Fruit fly (Drosophila melanogaster) whole organism, embryonic: ENCODE results near the gene CG15019.

Experiments
- BEAF-32 ChIP-seq: fragments of 200-800 bp; sonication (Bioruptor generic); optimal IDR thresholded peaks from 3 replicates; lab custom pipeline; 2017; ENCODE audit warnings: missing biosample characterization, missing genetic modification characterization, mild to moderate bottlenecking, moderate library complexity, missing genetic modification reagents
- Bgb ChIP-seq: fragments of 200-800 bp; sonication (Bioruptor generic); IDR thresholded peaks from 2 replicates; pipeline ENCODE4 v1.3.6; 2022; ENCODE audit warnings: missing biosample characterization, missing genetic modification characterization; ENCODE audit not compliant: partially characterized antibody
- CG10979 ChIP-seq: fragments of 200-800 bp; sonication (Bioruptor generic); optimal IDR thresholded peaks from 2 replicates; lab custom pipeline; 2018; ENCODE audit warnings: missing biosample characterization, mild to moderate bottlenecking, missing genetic modification characterization, moderate library complexity
- CG11723 ChIP-seq: fragments of 200-800 bp; sonication (Bioruptor generic); optimal IDR thresholded peaks from 2 replicates; lab custom pipeline; 2017; ENCODE audit warnings: missing biosample characterization, mild to moderate bottlenecking, missing genetic modification characterization
- CG12104 ChIP-seq: fragments of 200-800 bp; sonication (Bioruptor generic); optimal IDR thresholded peaks from 3 replicates; lab custom pipeline; 2016; ENCODE audit warnings: missing biosample characterization, missing genetic modification characterization
- CG12219 ChIP-seq: fragments of 200-800 bp; sonication (Bioruptor generic); optimal IDR thresholded peaks from 3 replicates; lab custom pipeline; 2018; ENCODE audit warnings: missing biosample characterization, mild to moderate bottlenecking, missing genetic modification characterization
- CG1233 ChIP-seq: fragments of 200-800 bp; sonication (Bioruptor generic); optimal IDR thresholded peaks from 4 replicates; lab custom pipeline; 2018; ENCODE audit warnings: missing biosample characterization, mild to moderate bottlenecking, missing genetic modification characterization
- CG12391 ChIP-seq: fragments of 200-800 bp; sonication (Bioruptor generic); optimal IDR thresholded peaks from 3 replicates; lab custom pipeline; 2018; ENCODE audit warnings: missing biosample characterization, mild to moderate bottlenecking, missing genetic modification characterization, moderate library complexity
- CG14667 ChIP-seq: fragments of 200-800 bp; sonication (Bioruptor generic); IDR thresholded peaks from 2 replicates; pipeline ENCODE4 v1.3.6; 2022; ENCODE audit warnings: missing biosample characterization, missing genetic modification characterization
- CG14710 ChIP-seq: fragments of 200-800 bp; sonication (Bioruptor generic); optimal IDR thresholded peaks from 3 replicates; lab custom pipeline; 2019; ENCODE audit warnings: missing biosample characterization, mild to moderate bottlenecking, missing genetic modification characterization, moderate library complexity
- CG17359 ChIP-seq: fragments of 200-800 bp; sonication (Bioruptor generic); optimal IDR thresholded peaks from 3 replicates; lab custom pipeline; 2018; ENCODE audit warnings: missing biosample characterization, mild to moderate bottlenecking, missing genetic modification characterization, moderate library complexity
- CG17912 ChIP-seq: fragments of 200-800 bp; sonication (Bioruptor generic); optimal IDR thresholded peaks from 2 replicates; lab custom pipeline; 2018; ENCODE audit warnings: missing biosample characterization, mild to moderate bottlenecking, missing genetic modification characterization
- CG2199 ChIP-seq: fragments of 200-800 bp; sonication (Bioruptor generic); IDR thresholded peaks from 3 replicates; pipeline ENCODE4 v1.3.6; 2022; ENCODE audit warnings: missing biosample characterization, missing genetic modification characterization
- CG32767 ChIP-seq: fragments of 200-800 bp; sonication (Bioruptor generic); IDR thresholded peaks from 2 replicates; pipeline ENCODE4 v1.3.6; 2022; ENCODE audit warnings: missing biosample characterization, missing genetic modification characterization
- CG3407 ChIP-seq: fragments of 200-800 bp; sonication (Bioruptor generic); optimal IDR thresholded peaks from 2 replicates; lab custom pipeline; 2018; ENCODE audit warnings: missing biosample characterization, mild to moderate bottlenecking, missing genetic modification characterization
- CG34422 ChIP-seq: fragments of 200-800 bp; sonication (Bioruptor generic); IDR thresholded peaks from 3 replicates; pipeline ENCODE4 v1.3.6; 2022; ENCODE audit warnings: missing biosample characterization, missing genetic modification characterization
- CG42726 ChIP-seq: fragments of 200-800 bp; sonication (Bioruptor generic); IDR thresholded peaks from 2 replicates; pipeline ENCODE4 v1.3.6; 2022; ENCODE audit warnings: missing biosample characterization, missing genetic modification characterization; ENCODE audit not compliant: partially characterized antibody
- CG4328 ChIP-seq: fragments of 200-800 bp; sonication (Bioruptor generic); optimal IDR thresholded peaks from 3 replicates; lab custom pipeline; 2017; ENCODE audit warnings: missing biosample characterization, missing genetic modification reagents, missing genetic modification characterization
- CG6791 ChIP-seq: fragments of 200-800 bp; sonication (Bioruptor generic); IDR thresholded peaks from 3 replicates; pipeline ENCODE4 v1.3.6; 2022; ENCODE audit warnings: missing biosample characterization, missing genetic modification characterization; ENCODE audit not compliant: partially characterized antibody
- CG8924 ChIP-seq: fragments of 200-800 bp; optimal IDR thresholded peaks from 3 replicates; lab custom pipeline; 2019; ENCODE audit warnings: missing biosample characterization, mild to moderate bottlenecking, missing genetic modification characterization, moderate library complexity
- CG9797 ChIP-seq: fragments of 200-800 bp; sonication (Bioruptor generic); optimal IDR thresholded peaks from 3 replicates; lab custom pipeline; 2018; ENCODE audit warnings: missing biosample characterization, mild to moderate bottlenecking, missing genetic modification characterization
- CkIIα-i1 ChIP-seq: fragments of 200-800 bp; sonication (Bioruptor generic); IDR thresholded peaks from 2 replicates; pipeline ENCODE4 v1.3.6; 2022; ENCODE audit warnings: missing biosample characterization, missing genetic modification characterization
- CrebB ChIP-seq: fragments of 200-800 bp; sonication (Bioruptor generic); optimal IDR thresholded peaks from 3 replicates; lab custom pipeline; 2018; ENCODE audit warnings: missing biosample characterization, mild to moderate bottlenecking, missing genetic modification characterization
- D19A ChIP-seq: fragments of 200-800 bp; optimal IDR thresholded peaks from 3 replicates; lab custom pipeline; 2019; ENCODE audit warnings: missing biosample characterization, mild to moderate bottlenecking, missing genetic modification characterization, moderate library complexity
- D19B ChIP-seq: fragments of 200-800 bp; sonication (Bioruptor generic); optimal IDR thresholded peaks from 2 replicates; lab custom pipeline; 2017; ENCODE audit warnings: missing biosample characterization, mild to moderate bottlenecking, missing genetic modification characterization
- Deaf1 ChIP-seq: fragments of 200-800 bp; optimal IDR thresholded peaks from 3 replicates; lab custom pipeline; 2019; ENCODE audit warnings: missing biosample characterization, mild to moderate bottlenecking, missing genetic modification characterization, moderate library complexity
- Eip74EF ChIP-seq, 2 experiments: fragments of 200-800 bp in 1 of 2; fragments of >200 bp in 1 of 2; sonication (Bioruptor generic) in 1 of 2; optimal IDR thresholded peaks; 2 replicates each; lab custom pipeline; 2017 to 2019; ENCODE audit warnings: missing biosample characterization in 2 of 2, missing genetic modification characterization in 2 of 2, mild to moderate bottlenecking in 1 of 2, moderate library complexity in 1 of 2
- Ets65A ChIP-seq: fragments of 200-800 bp; sonication (Bioruptor generic); peaks from one replicate; lab custom pipeline; 2016; ENCODE audit warnings: missing biosample characterization, missing genetic modification characterization
- Hmr ChIP-seq: fragments of 200-800 bp; sonication (Bioruptor generic); optimal IDR thresholded peaks from 3 replicates; lab custom pipeline; 2017; ENCODE audit warnings: mild to moderate bottlenecking, missing biosample characterization, missing genetic modification reagents, missing genetic modification characterization
- Kr ChIP-seq: fragments of 200-800 bp; sonication (Bioruptor generic); optimal IDR thresholded peaks from 2 replicates; lab custom pipeline; 2017; ENCODE audit warnings: missing biosample characterization, mild to moderate bottlenecking, missing genetic modification characterization
- NK7.1 ChIP-seq: fragments of 200-800 bp; sonication (Bioruptor generic); optimal IDR thresholded peaks from 3 replicates; lab custom pipeline; 2016; ENCODE audit warnings: missing biosample characterization, missing genetic modification characterization
- Pdp1 ChIP-seq, 2 experiments: fragments of 200-800 bp; sonication (Bioruptor generic); optimal IDR thresholded peaks; 3 replicates each; lab custom pipeline; 2016; ENCODE audit warnings: missing biosample characterization in 2 of 2, missing genetic modification characterization in 2 of 2, mild to moderate bottlenecking in 1 of 2, moderate library complexity in 1 of 2
- Rfx ChIP-seq: fragments of 200-800 bp; sonication (Bioruptor generic); IDR thresholded peaks from 2 replicates; pipeline ENCODE4 v1.3.6; 2022; ENCODE audit warnings: missing biosample characterization, missing genetic modification characterization
- Sin3A ChIP-seq: fragments of >200 bp; optimal IDR thresholded peaks from 2 replicates; lab custom pipeline; 2018
- Ssrp ChIP-seq: fragments of 200-800 bp; sonication (Bioruptor generic); optimal IDR thresholded peaks from 2 replicates; lab custom pipeline; 2018; ENCODE audit warnings: missing biosample characterization, mild to moderate bottlenecking, missing genetic modification characterization, moderate library complexity
- bsh ChIP-seq, 2 experiments: fragments of 200-800 bp; sonication (Bioruptor generic); optimal IDR thresholded peaks; 2 replicates each; lab custom pipeline; 2017 to 2018; ENCODE audit warnings: mild to moderate bottlenecking in 2 of 2, missing biosample characterization in 2 of 2, missing genetic modification characterization in 2 of 2, moderate library complexity in 1 of 2
- cato ChIP-seq: fragments of 200-800 bp; sonication (Bioruptor generic); optimal IDR thresholded peaks from 2 replicates; lab custom pipeline; 2016; ENCODE audit warnings: missing biosample characterization, missing genetic modification characterization, borderline replicate concordance
- gcm ChIP-seq: fragments of 200-800 bp; sonication (Bioruptor generic); optimal IDR thresholded peaks from 2 replicates; lab custom pipeline; 2019; ENCODE audit warnings: missing biosample characterization, mild to moderate bottlenecking, missing genetic modification characterization, moderate library complexity
- ham ChIP-seq: fragments of 200-800 bp; sonication (Bioruptor generic); IDR thresholded peaks from 2 replicates; pipeline ENCODE4 v1.3.6; 2022; ENCODE audit warnings: missing biosample characterization, missing genetic modification characterization
- inv ChIP-seq: fragments of 200-800 bp; sonication (Bioruptor generic); IDR thresholded peaks from 2 replicates; pipeline ENCODE4 v1.3.6; 2022; ENCODE audit warnings: missing biosample characterization, missing genetic modification characterization; ENCODE audit not compliant: partially characterized antibody
- klu ChIP-seq: fragments of 200-800 bp; sonication (Bioruptor generic); IDR thresholded peaks from 2 replicates; pipeline ENCODE4 v1.3.6; 2022; ENCODE audit warnings: missing biosample characterization, missing genetic modification characterization
- knrl ChIP-seq: fragments of 200-800 bp; sonication (Bioruptor generic); IDR thresholded peaks from 3 replicates; pipeline ENCODE4 v1.3.6; 2022; ENCODE audit warnings: missing biosample characterization, missing genetic modification characterization; ENCODE audit not compliant: partially characterized antibody
- luna ChIP-seq: fragments of 200-800 bp; sonication (Bioruptor generic); optimal IDR thresholded peaks from 2 replicates; lab custom pipeline; 2016; ENCODE audit warnings: missing biosample characterization, missing genetic modification characterization
- nmo ChIP-seq: fragments of 200-800 bp; sonication (Bioruptor generic); optimal IDR thresholded peaks from 2 replicates; lab custom pipeline; 2018; ENCODE audit warnings: missing biosample characterization, mild to moderate bottlenecking, missing genetic modification characterization, moderate library complexity
- pfk ChIP-seq: fragments of 200-800 bp; sonication (Bioruptor generic); optimal IDR thresholded peaks from 2 replicates; lab custom pipeline; 2018; ENCODE audit warnings: missing biosample characterization, mild to moderate bottlenecking, missing genetic modification characterization, moderate library complexity
- pros ChIP-seq: fragments of 200-800 bp; sonication (Bioruptor generic); optimal IDR thresholded peaks from 3 replicates; lab custom pipeline; 2019; ENCODE audit warnings: missing biosample characterization, mild to moderate bottlenecking, missing genetic modification characterization, moderate library complexity
- psq ChIP-seq: fragments of 200-800 bp; sonication (Bioruptor generic); optimal IDR thresholded peaks from 2 replicates; lab custom pipeline; 2017; ENCODE audit warnings: missing biosample characterization, missing genetic modification characterization
- pum ChIP-seq: fragments of 200-800 bp; sonication (Bioruptor generic); optimal IDR thresholded peaks from 2 replicates; lab custom pipeline; 2016; ENCODE audit warnings: missing biosample characterization, missing genetic modification characterization
- seq ChIP-seq: fragments of 200-800 bp; sonication (Bioruptor generic); IDR thresholded peaks from 2 replicates; pipeline ENCODE4 v1.3.6; 2022; ENCODE audit warnings: missing biosample characterization, missing genetic modification characterization
- tx ChIP-seq: fragments of 200-800 bp; sonication (Bioruptor generic); optimal IDR thresholded peaks from 2 replicates; lab custom pipeline; 2016; ENCODE audit warnings: missing biosample characterization, missing genetic modification characterization

Gene CG15019

DNA sequence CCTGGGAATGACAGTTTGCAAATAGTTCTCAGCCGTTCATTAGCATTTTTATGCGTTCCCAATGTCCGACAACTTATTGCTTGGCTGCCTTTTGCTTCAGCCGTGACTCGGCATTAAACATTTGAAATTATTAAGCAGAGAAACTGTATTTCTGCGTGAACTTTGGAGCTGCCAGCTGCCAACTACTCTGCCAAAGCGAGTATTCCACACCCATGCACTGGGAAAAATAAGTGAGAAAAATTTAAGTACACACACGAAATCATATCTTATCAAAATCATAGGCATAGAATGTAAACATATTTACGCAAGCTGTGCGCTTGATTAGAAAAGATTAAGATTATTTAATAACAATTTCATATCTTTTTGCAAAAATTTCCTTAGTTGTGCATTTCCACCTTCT lies 7.1 kb upstream of the CG15019 start (continued):
- TF ChIP-seq luna (GFP tag; lab: Kevin White, UChicago) (no peak), CG2199 (0 out of 3 replicates have a peak, but pooled peaks have one; percentile 47), CG14667 (GFP tag; lab: Robert Waterston, UW) (no peak), ham (GFP tag; lab: Robert Waterston, UW) (no peak), Ssrp (tag; lab: Kevin White, UChicago) (no peak), tx (GFP tag; lab: Kevin White, UChicago) (no peak), gcm (GFP tag; lab: Kevin White, UChicago) (no peak), D19B (no peak), CG6791 (GFP tag; lab: Robert Waterston, UW) (no peak), CG8924 (tag; lab: Kevin White, UChicago) (peak; percentile 9), CG12219 (GFP tag; lab: Kevin White, UChicago) (no peak), CrebB (tag; lab: Kevin White, UChicago) (no peak), CG3407 (no peak), CG17912 (GFP tag; lab: Kevin White, UChicago) (no peak), CG1233 (GFP tag; lab: Kevin White, UChicago) (peak; percentile 27), CG4328 (GFP tag; lab: Kevin White, UChicago) (no peak), cato (GFP tag; lab: Kevin White, UChicago) (no peak), Pdp1 (GFP tag; optimal IDR thresholded peaks at IDR 0.05; lab: Kevin White, UChicago) (peak; percentile 13 to 55), NK7.1 (no peak), pfk (no peak), CG32767 (peak; percentile 34; the same call in 1 of the 2 replicates), CG10979 (tag; lab: Kevin White, UChicago) (no peak), CG12391 (tag; lab: Kevin White, UChicago) (peak; percentile 27), Sin3A (lab: Kevin White, UChicago) (no peak), psq (GFP tag; lab: Kevin White, UChicago) (no peak), seq (peak; percentile 75), Deaf1 (tag; lab: Kevin White, UChicago) (no peak), BEAF-32 (GFP tag; lab: Kevin White, UChicago) (no peak), pum (GFP tag; lab: Kevin White, UChicago) (no peak), D19A (tag; lab: Kevin White, UChicago) (no peak), klu (GFP tag; lab: Robert Waterston, UW) (peak; percentile 50; the same call in 1 of the 2 replicates), Rfx (GFP tag; lab: Robert Waterston, UW) (peak; percentile 84), Kr (GFP tag; lab: Kevin White, UChicago) (no peak), nmo (GFP tag; lab: Kevin White, UChicago) (no peak), CG34422 (GFP tag; lab: Robert Waterston, UW) (peak; percentile 78; the same call in 2 of the 3 replicates), Bgb (no peak), inv (GFP tag; lab: Robert Waterston, UW) (no peak), CG42726 (no peak), CG17359 (tag; lab: Kevin White, UChicago) (peak; percentile 26), CG9797 (GFP tag; lab: Kevin White, UChicago) (no peak), pros (no peak), Hmr (peak; percentile 2), Ets65A (GFP tag; lab: Kevin White, UChicago) (peak; percentile 78), CG12104 (no peak), CkIIα-i1 (GFP tag; lab: Robert Waterston, UW) (no peak), bsh (GFP tag; optimal IDR thresholded peaks at IDR 0.05; lab: Kevin White, UChicago) (peak in 1 of 2 experiments; percentile 42), CG14710 (tag; lab: Kevin White, UChicago) (no peak), Eip74EF (GFP tag; optimal IDR thresholded peaks at IDR 0.05; lab: Kevin White, UChicago) (peak in 1 of 2 experiments; percentile 5), CG11723 (GFP tag; lab: Kevin White, UChicago) (no peak), knrl (no peak)
